Worm (Caenorhabditis elegans): ENCODE measurements around the gene C30F2.4.

DNA sequence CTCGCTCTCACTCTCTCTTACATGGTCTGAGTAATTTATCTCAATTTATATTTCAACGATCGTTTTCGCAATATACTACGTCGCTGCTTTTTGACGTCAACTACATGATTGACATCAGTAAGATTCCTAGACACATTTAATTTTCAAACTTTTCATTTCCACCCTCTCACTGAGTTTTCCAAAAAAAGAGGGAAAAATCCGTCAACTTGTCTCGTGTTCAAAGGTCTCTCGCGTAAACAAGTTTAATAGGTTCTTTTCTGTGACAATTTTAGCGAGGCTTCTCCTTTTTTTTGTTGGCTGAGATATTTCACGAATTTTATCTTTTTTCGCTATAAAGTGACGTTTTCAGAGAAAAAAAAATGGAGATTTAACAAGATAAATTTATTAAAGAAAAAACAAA lies 37.6 kb upstream of the C30F2.4 start:
- no peak for TF ChIP-seq nfya-1 (tag; optimal IDR thresholded peaks at IDR 0.05)
- no peak for TF ChIP-seq unc-55 (GFP tag; optimal IDR thresholded peaks at IDR 0.05)
- TF ChIP-seq rnt-1 (tag; optimal IDR thresholded peaks at IDR 0.05), result no peak
- no peak for TF ChIP-seq pax-1 (tag; optimal IDR thresholded peaks at IDR 0.05)
- TF ChIP-seq ceh-45 (GFP tag; IDR thresholded peaks at IDR 0.05), result no peak
- no peak for TF ChIP-seq K02D7.2 (tag; optimal IDR thresholded peaks at IDR 0.05)
- TF ChIP-seq pha-4 (tag; optimal IDR thresholded peaks at IDR 0.05), result no peak
- TF ChIP-seq T23F11.4 (GFP tag; optimal IDR thresholded peaks at IDR 0.05), result no peak
- TF ChIP-seq hlh-6 (tag; optimal IDR thresholded peaks at IDR 0.05), result no peak
- TF ChIP-seq ama-1 (optimal IDR thresholded peaks at IDR 0.05), result no peak

Measured in whole organism, late embryonic.